Fruit fly (Drosophila melanogaster): ENCODE results near the gene CG10874.

dm6 chr2L:2163568-2163953 lies 28.6 kb downstream of the CG10874 start:
- TF ChIP-seq CTCF (optimal IDR thresholded peaks at IDR 0.05), result no peak
- TF ChIP-seq CG8478 (optimal IDR thresholded peaks at IDR 0.05), result no peak

Data from S2 (cell line).